Fruit fly (Drosophila melanogaster): Measurements from ENCODE around the gene CG15803.

CG15803 gene

dm6 chr3R:18314320-18314719 lies 46.2 kb downstream of the CG15803 start, which contains the start of gene PKD:
Gene PKD (minus strand): TSS chr3R:18314407.
- TF ChIP-seq CG7101 (tag; optimal IDR thresholded peaks at IDR 0.05), result no peak
- TF ChIP-seq bab1 (GFP tag; optimal IDR thresholded peaks at IDR 0.05), result no peak
- peak; percentile 28 for TF ChIP-seq Mnt (GFP tag; optimal IDR thresholded peaks at IDR 0.05)
- TF ChIP-seq kay (GFP tag; ENCODE audit: borderline replicate concordance), result no peak
- no peak for TF ChIP-seq CG11617 (GFP tag; optimal IDR thresholded peaks at IDR 0.05)
- no peak for TF ChIP-seq Hr96 (GFP tag; optimal IDR thresholded peaks at IDR 0.05)
- no peak for TF ChIP-seq CG7045 (GFP tag; optimal IDR thresholded peaks at IDR 0.05)
- TF ChIP-seq CG33017 (tag; optimal IDR thresholded peaks at IDR 0.05), result no peak
- TF ChIP-seq Crg-1 (GFP tag; optimal IDR thresholded peaks at IDR 0.05), result no peak

dm6 chr3R:18312761-18313160 lies 47.8 kb downstream of the CG15803 start:
- TF ChIP-seq toe (GFP tag; optimal IDR thresholded peaks at IDR 0.05) (no peak), kay (GFP tag; ENCODE audit: borderline replicate concordance) (peak; percentile 84)

dm6 chr3R:18311368-18311919 lies 49.1 kb downstream of the CG15803 start:
- TF ChIP-seq cic (GFP tag; optimal IDR thresholded peaks at IDR 0.05), result peak; percentile 36
- TF ChIP-seq CG7045 (GFP tag; optimal IDR thresholded peaks at IDR 0.05), result no peak
- TF ChIP-seq CG5204 (GFP tag; optimal IDR thresholded peaks at IDR 0.05), result no peak
- TF ChIP-seq CG14711 (tag; optimal IDR thresholded peaks at IDR 0.05), result no peak
- TF ChIP-seq ovo (GFP tag; optimal IDR thresholded peaks at IDR 0.05), result peak; percentile 59
- TF ChIP-seq Hr96 (GFP tag; optimal IDR thresholded peaks at IDR 0.05), result no peak
- peak; percentile 26 for TF ChIP-seq CG12768 (GFP tag; optimal IDR thresholded peaks at IDR 0.05)
- TF ChIP-seq tj (GFP tag; optimal IDR thresholded peaks at IDR 0.05), result no peak
- no peak for TF ChIP-seq kay (GFP tag; ENCODE audit: borderline replicate concordance)
- peak; percentile 42 for TF ChIP-seq Clk (GFP tag; optimal IDR thresholded peaks at IDR 0.05)
- TF ChIP-seq CG11617 (GFP tag; optimal IDR thresholded peaks at IDR 0.05), result peak; percentile 44
- no peak for TF ChIP-seq CG1620 (GFP tag; optimal IDR thresholded peaks at IDR 0.05)
- TF ChIP-seq CG33017 (tag; optimal IDR thresholded peaks at IDR 0.05), result peak; percentile 74
- no peak for TF ChIP-seq cnc (optimal IDR thresholded peaks at IDR 0.05)
- no peak for TF ChIP-seq toe (GFP tag; optimal IDR thresholded peaks at IDR 0.05)
- peak; percentile 59 for TF ChIP-seq CG7101 (tag; optimal IDR thresholded peaks at IDR 0.05)
- no peak for TF ChIP-seq Mnt (GFP tag; optimal IDR thresholded peaks at IDR 0.05)
- TF ChIP-seq pad (GFP tag; optimal IDR thresholded peaks at IDR 0.05), result peak; percentile 32
- TF ChIP-seq bab1 (GFP tag; optimal IDR thresholded peaks at IDR 0.05), result no peak
- TF ChIP-seq Crg-1 (GFP tag; optimal IDR thresholded peaks at IDR 0.05), result no peak

dm6 chr3R:18310766-18311367 lies 49.7 kb downstream of the CG15803 start:
- TF ChIP-seq Clk (GFP tag; optimal IDR thresholded peaks at IDR 0.05) (no peak), CG5204 (GFP tag; optimal IDR thresholded peaks at IDR 0.05) (no peak), tj (GFP tag; optimal IDR thresholded peaks at IDR 0.05) (no peak), kay (GFP tag; ENCODE audit: borderline replicate concordance) (no peak), Hr96 (GFP tag; optimal IDR thresholded peaks at IDR 0.05) (no peak), CG12768 (GFP tag; optimal IDR thresholded peaks at IDR 0.05) (no peak), ovo (GFP tag; optimal IDR thresholded peaks at IDR 0.05) (no peak), Mnt (GFP tag; optimal IDR thresholded peaks at IDR 0.05) (no peak), pad (GFP tag; optimal IDR thresholded peaks at IDR 0.05) (no peak), CG14711 (tag; optimal IDR thresholded peaks at IDR 0.05) (no peak), CG7045 (GFP tag; optimal IDR thresholded peaks at IDR 0.05) (no peak), toe (GFP tag; optimal IDR thresholded peaks at IDR 0.05) (no peak), CG33017 (tag; optimal IDR thresholded peaks at IDR 0.05) (no peak), bab1 (GFP tag; optimal IDR thresholded peaks at IDR 0.05) (no peak), CG11617 (GFP tag; optimal IDR thresholded peaks at IDR 0.05) (no peak), cnc (optimal IDR thresholded peaks at IDR 0.05) (no peak), Crg-1 (GFP tag; optimal IDR thresholded peaks at IDR 0.05) (no peak)

- no peak for TF ChIP-seq CG7101 (tag; optimal IDR thresholded peaks at IDR 0.05)
- no peak for TF ChIP-seq CG7045 (GFP tag; optimal IDR thresholded peaks at IDR 0.05)
- no peak for TF ChIP-seq CG11617 (GFP tag; optimal IDR thresholded peaks at IDR 0.05)
- no peak for TF ChIP-seq pad (GFP tag; optimal IDR thresholded peaks at IDR 0.05)
- no peak for TF ChIP-seq kay (GFP tag; ENCODE audit: borderline replicate concordance)
- TF ChIP-seq tj (GFP tag; optimal IDR thresholded peaks at IDR 0.05), result no peak
- TF ChIP-seq bab1 (GFP tag; optimal IDR thresholded peaks at IDR 0.05), result no peak
- no peak for TF ChIP-seq Mnt (GFP tag; optimal IDR thresholded peaks at IDR 0.05)
- no peak for TF ChIP-seq toe (GFP tag; optimal IDR thresholded peaks at IDR 0.05)
- no peak for TF ChIP-seq CG5204 (GFP tag; optimal IDR thresholded peaks at IDR 0.05)
- TF ChIP-seq ovo (GFP tag; optimal IDR thresholded peaks at IDR 0.05), result no peak
- no peak for TF ChIP-seq Clk (GFP tag; optimal IDR thresholded peaks at IDR 0.05)
Observed at dm6 chr3R:18309910-18310309, 50.6 kb downstream of the CG15803 start.

- no peak for TF ChIP-seq Hr96 (GFP tag; optimal IDR thresholded peaks at IDR 0.05)
- no peak for TF ChIP-seq pad (GFP tag; optimal IDR thresholded peaks at IDR 0.05)
- TF ChIP-seq CG11617 (GFP tag; optimal IDR thresholded peaks at IDR 0.05), result no peak
- TF ChIP-seq CG14711 (tag; optimal IDR thresholded peaks at IDR 0.05), result no peak
- TF ChIP-seq ovo (GFP tag; optimal IDR thresholded peaks at IDR 0.05), result no peak
- TF ChIP-seq CG5204 (GFP tag; optimal IDR thresholded peaks at IDR 0.05), result no peak
Observed at dm6 chr3R:18302749-18303148, 57.8 kb downstream of the CG15803 start, which contains the start of gene CG7126. Gene CG7126 (minus strand): TSS chr3R:18302849.

Measured in whole organism, adult.